Worm (Caenorhabditis elegans): ENCODE data around the gene C04C3.7.
A peak's percentile ranks its signal among the peaks of the same experiment; 100 is the strongest.

The C04C3.7 gene

ce11 chrIV:3444101-3444500 is 10.8 kb upstream of the C04C3.7 start, which contains the start of gene F09D12.2:
F09D12.2 (minus strand) TSS chrIV:3444201.
- TF ChIP-seq mab-9 (GFP tag; IDR thresholded peaks at IDR 0.05): no peak
- no peak for TF ChIP-seq nhr-77 (tag; optimal IDR thresholded peaks at IDR 0.05)
- TF ChIP-seq lin-39 (tag; optimal IDR thresholded peaks at IDR 0.05): no peak
- no peak for TF ChIP-seq lin-14 (GFP tag; optimal IDR thresholded peaks at IDR 0.05)
- TF ChIP-seq vab-15 (tag; optimal IDR thresholded peaks at IDR 0.05): no peak
- no peak for TF ChIP-seq tbx-2 (tag; optimal IDR thresholded peaks at IDR 0.05)
- TF ChIP-seq xbp-1 (tag; optimal IDR thresholded peaks at IDR 0.05): no peak
- no peak for TF ChIP-seq unc-62 (GFP tag; optimal IDR thresholded peaks at IDR 0.05)
- no peak for TF ChIP-seq sup-37 (GFP tag; optimal IDR thresholded peaks at IDR 0.05)
- no peak for TF ChIP-seq lin-15B (tag; optimal IDR thresholded peaks at IDR 0.05)

DNA sequence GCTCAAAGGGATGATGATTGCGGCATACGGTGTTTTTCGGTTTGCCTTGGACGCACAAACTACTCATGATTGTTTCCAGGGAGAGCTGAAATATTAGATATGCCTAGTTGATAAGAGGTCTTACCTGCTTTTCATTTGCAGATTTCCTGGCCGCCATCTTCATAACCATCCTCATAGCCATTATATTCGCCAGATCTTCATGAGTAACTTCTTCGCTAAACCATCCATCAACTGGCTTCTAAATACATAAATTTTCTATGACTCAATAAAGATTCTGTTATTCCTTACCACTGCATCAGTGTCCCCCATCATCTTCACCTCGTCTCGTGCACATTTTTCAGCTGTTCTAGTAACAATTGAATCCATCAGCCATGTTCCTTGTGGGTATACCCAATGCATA is 9.2 kb upstream of the C04C3.7 start:
- no peak for TF ChIP-seq ceh-90 (tag; optimal IDR thresholded peaks at IDR 0.05)
- TF ChIP-seq tbx-2 (tag; optimal IDR thresholded peaks at IDR 0.05): no peak
- TF ChIP-seq nhr-47 (tag; optimal IDR thresholded peaks at IDR 0.05): no peak
- TF ChIP-seq jun-1 (tag; optimal IDR thresholded peaks at IDR 0.05): no peak
- TF ChIP-seq lir-3 (tag; optimal IDR thresholded peaks at IDR 0.05; ENCODE audit: poor library complexity): no peak
- no peak for TF ChIP-seq ceh-8 (GFP tag; optimal IDR thresholded peaks at IDR 0.05)
- TF ChIP-seq mep-1 (tag; optimal IDR thresholded peaks at IDR 0.05): no peak
- TF ChIP-seq aha-1 (tag; optimal IDR thresholded peaks at IDR 0.05): no peak
- TF ChIP-seq unc-130 (tag; optimal IDR thresholded peaks at IDR 0.05): no peak
- no peak for TF ChIP-seq mdl-1 (tag; optimal IDR thresholded peaks at IDR 0.05)
- no peak for TF ChIP-seq dpl-1 (GFP tag; optimal IDR thresholded peaks at IDR 0.05)
- no peak for TF ChIP-seq sptf-1 (tag; optimal IDR thresholded peaks at IDR 0.05)
- TF ChIP-seq dsc-1 (tag; optimal IDR thresholded peaks at IDR 0.05): no peak
- TF ChIP-seq sox-4 (tag; optimal IDR thresholded peaks at IDR 0.05): no peak
- no peak for TF ChIP-seq mab-9 (GFP tag; IDR thresholded peaks at IDR 0.05)
- no peak for TF ChIP-seq C04F5.9 (tag; optimal IDR thresholded peaks at IDR 0.05)
- no peak for TF ChIP-seq zip-4 (GFP tag; optimal IDR thresholded peaks at IDR 0.05)

DNA sequence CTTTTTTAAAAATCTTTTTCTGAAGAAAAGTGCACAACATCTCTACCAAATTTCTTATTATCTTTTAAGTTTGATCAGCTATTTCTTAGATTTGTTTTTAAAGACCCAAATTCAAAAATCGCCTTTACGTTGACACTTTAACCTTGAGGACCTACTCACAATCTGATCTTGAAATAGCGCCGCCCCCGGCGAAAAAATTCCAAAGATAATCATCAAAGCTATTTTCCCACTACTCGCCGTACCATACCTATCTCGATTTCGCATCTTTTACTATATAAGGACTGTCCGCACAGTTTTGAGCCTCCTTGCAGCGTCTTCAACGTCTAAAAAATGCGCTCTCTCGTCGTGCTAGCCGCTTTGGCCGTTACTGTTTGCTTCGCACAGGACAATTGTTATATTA is 7.6 kb upstream of the C04C3.7 start, which contains the start of gene grd-10:
Gene grd-10 (plus strand): TSS at position 208 of the 400 bp plus-strand sequence.
- TF ChIP-seq swsn-7 (tag; optimal IDR thresholded peaks at IDR 0.05): no peak
- TF ChIP-seq nhr-12 (tag; optimal IDR thresholded peaks at IDR 0.05): no peak
- no peak for TF ChIP-seq ceh-88 (GFP tag; IDR thresholded peaks at IDR 0.05)
- TF ChIP-seq ceh-63 (GFP tag; optimal IDR thresholded peaks at IDR 0.05): no peak
- no peak for TF ChIP-seq lin-14 (GFP tag; optimal IDR thresholded peaks at IDR 0.05)
- TF ChIP-seq sptf-1 (tag; optimal IDR thresholded peaks at IDR 0.05): no peak
- no peak for TF ChIP-seq dsc-1 (tag; optimal IDR thresholded peaks at IDR 0.05)
- TF ChIP-seq nhr-85 (tag): peak; percentile 91
- peak; percentile 33 for TF ChIP-seq nhr-20 (tag; optimal IDR thresholded peaks at IDR 0.05)
- TF ChIP-seq nhr-19 (GFP tag; conservative IDR thresholded peaks at IDR 0.05): no peak
- TF ChIP-seq pax-3 (tag; optimal IDR thresholded peaks at IDR 0.05): no peak

DNA sequence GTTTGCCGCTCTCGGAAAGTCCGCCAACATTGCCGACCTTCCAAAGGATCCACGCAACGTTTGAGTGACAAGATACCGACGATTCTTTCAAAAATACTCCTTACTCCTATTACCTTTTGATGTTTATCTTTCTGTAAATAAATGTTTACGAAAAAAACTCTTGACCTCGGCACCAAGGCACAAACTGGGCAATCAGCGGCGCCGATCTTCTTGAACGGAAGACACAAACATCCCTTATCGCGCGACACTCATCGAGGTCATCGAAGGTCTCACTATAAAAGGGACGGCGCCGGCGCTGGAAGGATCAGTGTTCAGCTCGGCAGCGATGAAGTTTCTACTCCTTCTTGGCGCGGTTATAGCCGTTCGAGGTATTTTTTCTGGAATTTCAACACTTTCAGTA is 6.1 kb upstream of the C04C3.7 start, which contains the start of gene grd-3:
Gene grd-3 (plus strand): TSS at position 302 of the 400 bp plus-strand sequence.
- TF ChIP-seq fkh-4 (tag; optimal IDR thresholded peaks at IDR 0.05; ENCODE audit: borderline replicate concordance) (no peak), unc-86 (tag; optimal IDR thresholded peaks at IDR 0.05) (no peak), nhr-71 (tag; optimal IDR thresholded peaks at IDR 0.05) (peak; percentile 51), nhr-85 (tag) (peak; percentile 95), lin-15B (tag; optimal IDR thresholded peaks at IDR 0.05) (no peak), hlh-4 (tag; optimal IDR thresholded peaks at IDR 0.05) (no peak), tbx-2 (tag; optimal IDR thresholded peaks at IDR 0.05) (no peak), lin-14 (GFP tag; optimal IDR thresholded peaks at IDR 0.05) (peak; percentile 70), lin-13 (GFP tag; optimal IDR thresholded peaks at IDR 0.05) (no peak), fkh-10 (GFP tag; optimal IDR thresholded peaks at IDR 0.05) (no peak), sox-4 (tag; optimal IDR thresholded peaks at IDR 0.05) (no peak), ceh-8 (GFP tag; optimal IDR thresholded peaks at IDR 0.05) (no peak), nhr-11 (tag; optimal IDR thresholded peaks at IDR 0.05) (no peak), nhr-20 (tag; optimal IDR thresholded peaks at IDR 0.05) (peak; percentile 11), rnt-1 (tag; optimal IDR thresholded peaks at IDR 0.05) (peak; percentile 8), snu-23 (GFP tag; optimal IDR thresholded peaks at IDR 0.05) (no peak), lir-3 (tag; optimal IDR thresholded peaks at IDR 0.05; ENCODE audit: poor library complexity) (no peak), nhr-77 (tag; optimal IDR thresholded peaks at IDR 0.05) (no peak)

Measured in whole organism, L1 larva.